Fruit fly (Drosophila melanogaster) whole organism, prepupa: ENCODE data around the gene CG3156.

ENCODE experiments used
- CG6163 ChIP-seq: fragments of 200-800 bp; sonication (Bioruptor generic); IDR thresholded peaks from 3 replicates; pipeline ENCODE4 v1.3.6; 2022; ENCODE audit warnings: missing biosample characterization, missing genetic modification characterization
- CG6854 ChIP-seq: fragments of 200-800 bp; sonication (Bioruptor generic); optimal IDR thresholded peaks from 2 replicates; lab custom pipeline; 2017; ENCODE audit warnings: missing biosample characterization, mild to moderate bottlenecking, missing genetic modification characterization
- CG8632 ChIP-seq: fragments of 200-800 bp; sonication (Bioruptor generic); optimal IDR thresholded peaks from 3 replicates; lab custom pipeline; 2016; ENCODE audit warnings: missing biosample characterization, missing genetic modification characterization
- Eip75B ChIP-seq: fragments of 200-800 bp; sonication (Bioruptor generic); optimal IDR thresholded peaks from 3 replicates; lab custom pipeline; 2016; ENCODE audit warnings: missing biosample characterization, missing genetic modification characterization
- Hr39 ChIP-seq: fragments of 200-800 bp; sonication (Bioruptor generic); optimal IDR thresholded peaks from 2 replicates; lab custom pipeline; 2016; ENCODE audit warnings: missing biosample characterization, missing genetic modification characterization

DNA sequence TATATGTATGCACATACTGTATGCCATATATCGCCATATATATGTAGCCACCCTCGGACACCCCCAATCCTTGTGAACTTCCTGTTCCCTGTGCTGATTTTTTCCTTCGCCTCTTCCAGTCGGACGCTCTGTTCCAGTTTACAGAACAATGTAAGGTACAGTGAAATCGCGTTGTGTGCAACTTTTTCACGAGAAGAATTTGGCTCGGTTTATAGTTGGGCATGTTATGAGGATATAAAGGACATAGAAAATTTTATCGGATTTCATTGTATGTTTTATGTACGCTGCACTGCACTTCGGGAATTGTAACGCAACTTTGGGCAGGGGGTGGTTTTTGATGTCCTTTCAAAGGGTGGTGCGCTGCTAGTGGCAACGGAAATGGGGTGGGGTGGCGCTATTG, 36.7 kb downstream of the CG3156 start:
- TF ChIP-seq CG8632 (GFP tag; lab: Kevin White, UChicago) (no peak), Eip75B (GFP tag; lab: Kevin White, UChicago) (no peak), CG6854 (GFP tag; lab: Kevin White, UChicago) (no peak), Hr39 (no peak), CG6163 (peak; percentile 34; the same call in 1 of the 3 replicates)
